Worm (Caenorhabditis elegans) whole organism, L4/young adult: ENCODE measurements around the gene sor-1.

Experiments used
- dao-5 ChIP-seq: sonication (generic microtip); optimal IDR thresholded peaks from 2 replicates; lab custom pipeline; 2016; ENCODE audit warnings: missing genotype, missing genetic modification characterization, moderate library complexity, missing compliant biosample characterization
- him-1 ChIP-seq: sonication (generic microtip); optimal IDR thresholded peaks from 2 replicates; lab custom pipeline; 2016; ENCODE audit warnings: missing genotype, missing genetic modification reagents, missing genetic modification characterization, missing compliant biosample characterization

DNA sequence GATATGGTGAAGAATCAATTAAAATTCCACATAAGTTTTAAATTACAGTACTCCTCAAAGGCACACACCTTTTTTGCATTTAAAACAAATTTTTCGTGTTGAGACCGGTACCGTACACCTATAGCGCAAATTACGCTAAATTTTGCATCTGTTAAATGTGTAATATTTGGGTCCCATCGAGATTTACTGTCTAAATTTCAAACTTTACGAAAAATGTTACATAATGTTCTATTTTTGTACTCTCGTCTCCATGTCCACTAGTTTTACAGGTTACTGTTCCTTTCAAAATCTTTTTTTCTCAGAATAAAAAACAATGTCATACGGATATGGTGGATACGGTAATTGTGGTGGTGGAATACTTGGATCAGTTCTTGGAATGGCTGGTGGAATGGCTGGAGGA, 19.6 kb upstream of the sor-1 start, which contains the start of gene ZK353.2:
- TF ChIP-seq him-1 (tag; lab: Kevin White, UChicago) (no peak), dao-5 (no peak)
